Fruit fly (Drosophila melanogaster) whole organism, embryonic: ENCODE results near the gene Usp16-45.

Source experiments
- BEAF-32 ChIP-seq: fragments of 200-800 bp; sonication (Bioruptor generic); optimal IDR thresholded peaks from 3 replicates; lab custom pipeline; 2017; ENCODE audit warnings: missing biosample characterization, missing genetic modification characterization, mild to moderate bottlenecking, moderate library complexity, missing genetic modification reagents
- BtbVII ChIP-seq: fragments of 200-800 bp; sonication (Bioruptor generic); optimal IDR thresholded peaks from 3 replicates; lab custom pipeline; 2017; ENCODE audit warnings: missing biosample characterization, mild to moderate bottlenecking, missing genetic modification characterization
- C15 ChIP-seq: fragments of 200-800 bp; sonication (Bioruptor generic); IDR thresholded peaks from 3 replicates; pipeline ENCODE4 v1.3.6; 2022; ENCODE audit warnings: missing biosample characterization, missing genetic modification characterization
- CG10267 ChIP-seq: fragments of 200-800 bp; sonication (Bioruptor generic); optimal IDR thresholded peaks from 2 replicates; lab custom pipeline; 2018; ENCODE audit warnings: missing biosample characterization, mild to moderate bottlenecking, missing genetic modification characterization, moderate library complexity
- CG11456 ChIP-seq: fragments of 200-800 bp; sonication (Bioruptor generic); IDR thresholded peaks from 3 replicates; pipeline ENCODE4 v1.3.6; 2022; ENCODE audit warnings: missing biosample characterization, missing genetic modification characterization
- CG13123 ChIP-seq: fragments of 200-800 bp; sonication (Bioruptor generic); optimal IDR thresholded peaks from 2 replicates; lab custom pipeline; 2016; ENCODE audit warnings: missing biosample characterization, missing genetic modification characterization
- CG13287 ChIP-seq: fragments of 200-800 bp; sonication (Bioruptor generic); IDR thresholded peaks from 2 replicates; pipeline ENCODE4 v1.3.6; 2022; ENCODE audit warnings: missing biosample characterization, missing genetic modification characterization; ENCODE audit not compliant: partially characterized antibody
- CG13624 ChIP-seq: fragments of 200-800 bp; sonication (Bioruptor generic); optimal IDR thresholded peaks from 2 replicates; lab custom pipeline; 2016; ENCODE audit warnings: missing biosample characterization, missing genetic modification characterization
- CG14050 ChIP-seq: fragments of 200-800 bp; sonication (Bioruptor generic); IDR thresholded peaks from 3 replicates; pipeline ENCODE4 v1.3.6; 2022; ENCODE audit warnings: missing biosample characterization, missing genetic modification characterization
- CG16813 ChIP-seq: fragments of 200-800 bp; sonication (Bioruptor generic); IDR thresholded peaks from 3 replicates; pipeline ENCODE4 v1.3.6; 2022; ENCODE audit warnings: missing biosample characterization, missing genetic modification characterization; ENCODE audit not compliant: partially characterized antibody
- CG16815 ChIP-seq: fragments of 200-800 bp; sonication (Bioruptor generic); optimal IDR thresholded peaks from 3 replicates; lab custom pipeline; 2017; ENCODE audit warnings: missing biosample characterization, mild to moderate bottlenecking, missing genetic modification characterization
- CG17385 ChIP-seq: fragments of 200-800 bp; sonication (Bioruptor generic); optimal IDR thresholded peaks from 3 replicates; lab custom pipeline; 2018; ENCODE audit warnings: missing biosample characterization, mild to moderate bottlenecking, missing genetic modification characterization
- CG1832 ChIP-seq: fragments of 200-800 bp; sonication (Bioruptor generic); optimal IDR thresholded peaks from 2 replicates; lab custom pipeline; 2017; ENCODE audit warnings: missing biosample characterization, mild to moderate bottlenecking, missing genetic modification characterization, inconsistent platforms
- CG18619 ChIP-seq: fragments of 200-800 bp; sonication (Bioruptor generic); optimal IDR thresholded peaks from 3 replicates; lab custom pipeline; 2017; ENCODE audit warnings: missing biosample characterization, mild to moderate bottlenecking, missing genetic modification characterization
- CG30403 ChIP-seq: fragments of 200-800 bp; sonication (Bioruptor generic); optimal IDR thresholded peaks from 3 replicates; lab custom pipeline; 2016; ENCODE audit warnings: missing biosample characterization, missing genetic modification characterization
- CG3065 ChIP-seq: fragments of 200-800 bp; sonication (Bioruptor generic); optimal IDR thresholded peaks from 2 replicates; lab custom pipeline; 2016; ENCODE audit warnings: missing biosample characterization, missing genetic modification characterization
- CG3995 ChIP-seq: fragments of 200-800 bp; sonication (Bioruptor generic); optimal IDR thresholded peaks from 3 replicates; lab custom pipeline; 2016; ENCODE audit warnings: missing biosample characterization, missing genetic modification characterization
- CG4730 ChIP-seq: fragments of 200-800 bp; sonication (Bioruptor generic); IDR thresholded peaks from 2 replicates; pipeline ENCODE4 v1.3.6; 2022; ENCODE audit warnings: missing biosample characterization, missing genetic modification characterization
- CG5180 ChIP-seq: fragments of 200-800 bp; sonication (Bioruptor generic); optimal IDR thresholded peaks from 3 replicates; lab custom pipeline; 2017; ENCODE audit warnings: missing biosample characterization, missing genetic modification characterization, mild to moderate bottlenecking, moderate library complexity, missing genetic modification reagents
- CG7556 ChIP-seq: fragments of 200-800 bp; sonication (Bioruptor generic); optimal IDR thresholded peaks from 2 replicates; lab custom pipeline; 2017; ENCODE audit warnings: missing biosample characterization, mild to moderate bottlenecking, missing genetic modification characterization
- CG8089 ChIP-seq: fragments of 200-800 bp; sonication (Bioruptor generic); optimal IDR thresholded peaks from 3 replicates; lab custom pipeline; 2016; ENCODE audit warnings: missing biosample characterization, missing genetic modification characterization
- CG8924 ChIP-seq: fragments of 200-800 bp; optimal IDR thresholded peaks from 3 replicates; lab custom pipeline; 2019; ENCODE audit warnings: missing biosample characterization, mild to moderate bottlenecking, missing genetic modification characterization, moderate library complexity
- CG9437 ChIP-seq: fragments of 200-800 bp; sonication (Bioruptor generic); optimal IDR thresholded peaks from 2 replicates; lab custom pipeline; 2018; ENCODE audit warnings: missing biosample characterization, mild to moderate bottlenecking, missing genetic modification characterization
- D19B ChIP-seq: fragments of 200-800 bp; sonication (Bioruptor generic); optimal IDR thresholded peaks from 2 replicates; lab custom pipeline; 2017; ENCODE audit warnings: missing biosample characterization, mild to moderate bottlenecking, missing genetic modification characterization
- Dp ChIP-seq: fragments of 200-800 bp; sonication (Bioruptor generic); optimal IDR thresholded peaks from 2 replicates; lab custom pipeline; 2018; ENCODE audit warnings: missing biosample characterization, mild to moderate bottlenecking, missing genetic modification characterization, moderate library complexity
- E2f2 ChIP-seq: fragments of 200-800 bp; sonication (Bioruptor generic); IDR thresholded peaks from 2 replicates; pipeline ENCODE4 v1.3.6; 2022; ENCODE audit warnings: missing biosample characterization, missing genetic modification characterization
- ERR ChIP-seq: fragments of 200-800 bp; sonication (Bioruptor generic); optimal IDR thresholded peaks from 2 replicates; lab custom pipeline; 2016; ENCODE audit warnings: missing biosample characterization, missing genetic modification characterization
- Fer3 ChIP-seq: fragments of 200-800 bp; sonication (Bioruptor generic); optimal IDR thresholded peaks from 2 replicates; lab custom pipeline; 2018; ENCODE audit warnings: missing biosample characterization, mild to moderate bottlenecking, missing genetic modification characterization, moderate library complexity
- HLH4C ChIP-seq: fragments of 200-800 bp; sonication (Bioruptor generic); IDR thresholded peaks from 3 replicates; pipeline ENCODE4 v1.3.6; 2022; ENCODE audit warnings: missing biosample characterization, missing genetic modification characterization; ENCODE audit not compliant: partially characterized antibody
- HLH54F ChIP-seq: fragments of 200-800 bp; sonication (Bioruptor generic); optimal IDR thresholded peaks from 3 replicates; lab custom pipeline; 2016; ENCODE audit warnings: missing biosample characterization, missing genetic modification characterization
- Hey ChIP-seq: fragments of 200-800 bp; sonication (Bioruptor generic); optimal IDR thresholded peaks from 3 replicates; lab custom pipeline; 2018; ENCODE audit warnings: missing biosample characterization, mild to moderate bottlenecking, missing genetic modification characterization
- MBD-R2 ChIP-seq: fragments of 200-800 bp; sonication (Bioruptor generic); IDR thresholded peaks from 2 replicates; pipeline ENCODE4 v1.3.6; 2022; ENCODE audit warnings: missing biosample characterization, missing genetic modification characterization
- Nf-YC ChIP-seq: fragments of 200-800 bp; optimal IDR thresholded peaks from 3 replicates; lab custom pipeline; 2019; ENCODE audit warnings: missing biosample characterization, mild to moderate bottlenecking, missing genetic modification characterization, moderate library complexity
- Sin3A ChIP-seq: fragments of >200 bp; optimal IDR thresholded peaks from 2 replicates; lab custom pipeline; 2018
- Six4 ChIP-seq: fragments of 200-800 bp; sonication (Bioruptor generic); optimal IDR thresholded peaks from 2 replicates; lab custom pipeline; 2016; ENCODE audit warnings: missing biosample characterization, missing genetic modification characterization
- Sry-δ ChIP-seq: fragments of 200-800 bp; sonication (Bioruptor generic); optimal IDR thresholded peaks from 2 replicates; lab custom pipeline; 2016; ENCODE audit warnings: missing biosample characterization, missing genetic modification characterization
- amos ChIP-seq: fragments of 200-800 bp; sonication (Bioruptor generic); IDR thresholded peaks from 2 replicates; pipeline ENCODE4 v1.3.6; 2022; ENCODE audit warnings: missing biosample characterization, missing genetic modification characterization; ENCODE audit not compliant: partially characterized antibody
- chif ChIP-seq, 2 experiments: fragments of 200-800 bp; sonication (Bioruptor generic); optimal IDR thresholded peaks; 3 replicates each; lab custom pipeline; 2016; ENCODE audit warnings: missing biosample characterization in 2 of 2, missing genetic modification characterization in 2 of 2
- ci ChIP-seq: fragments of 200-800 bp; sonication (Bioruptor generic); IDR thresholded peaks from 3 replicates; pipeline ENCODE4 v1.3.6; 2022; ENCODE audit warnings: missing biosample characterization, missing genetic modification characterization
- crc ChIP-seq: fragments of 200-800 bp; sonication (Bioruptor generic); optimal IDR thresholded peaks from 2 replicates; lab custom pipeline; 2016; ENCODE audit warnings: missing biosample characterization, missing genetic modification characterization
- crol ChIP-seq: fragments of 200-800 bp; sonication (Bioruptor generic); IDR thresholded peaks from 2 replicates; pipeline ENCODE4 v1.3.6; 2022; ENCODE audit warnings: missing biosample characterization, missing genetic modification characterization
- cwo ChIP-seq: fragments of 200-800 bp; sonication (Bioruptor generic); optimal IDR thresholded peaks from 3 replicates; lab custom pipeline; 2017; ENCODE audit warnings: missing biosample characterization, missing genetic modification characterization, mild to moderate bottlenecking, moderate library complexity, missing genetic modification reagents
- dm ChIP-seq: fragments of 200-800 bp; sonication (Bioruptor generic); optimal IDR thresholded peaks from 3 replicates; lab custom pipeline; 2016; ENCODE audit warnings: missing biosample characterization, missing genetic modification characterization
- ems ChIP-seq: fragments of 200-800 bp; sonication (Bioruptor generic); optimal IDR thresholded peaks from 3 replicates; lab custom pipeline; 2016; ENCODE audit warnings: missing biosample characterization, missing genetic modification characterization
- gfzf ChIP-seq: fragments of 200-800 bp; sonication (Bioruptor generic); optimal IDR thresholded peaks from 2 replicates; lab custom pipeline; 2016; ENCODE audit warnings: missing biosample characterization, mild to moderate bottlenecking, missing genetic modification characterization, moderate library complexity
- pan ChIP-seq, 4 experiments: fragments of >200 bp in 3 of 4; fragments of 200-800 bp in 1 of 4; sonication (Bioruptor generic) in 1 of 4; optimal IDR thresholded peaks in 3 of 4; IDR thresholded peaks in 1 of 4; 2 replicates each; pipeline versions ENCODE4 v1.3.6 to Lab custom; 2017 to 2022; ENCODE audit warnings: missing biosample characterization in 2 of 4, missing genetic modification characterization in 2 of 4, mixed read lengths in 1 of 4
- ro ChIP-seq: fragments of 200-800 bp; sonication (Bioruptor generic); IDR thresholded peaks from 2 replicates; pipeline ENCODE4 v1.3.6; 2022; ENCODE audit warnings: missing biosample characterization, missing genetic modification characterization
- slbo ChIP-seq: fragments of 200-800 bp; sonication (Bioruptor generic); IDR thresholded peaks from 2 replicates; pipeline ENCODE4 v1.3.6; 2022; ENCODE audit warnings: missing biosample characterization, missing genetic modification characterization
- ttk ChIP-seq: fragments of 200-800 bp; sonication (Bioruptor generic); IDR thresholded peaks from 2 replicates; pipeline ENCODE4 v2.1.2; 2022; ENCODE audit warnings: missing biosample characterization, missing genetic modification characterization

The Usp16-45 gene

DNA sequence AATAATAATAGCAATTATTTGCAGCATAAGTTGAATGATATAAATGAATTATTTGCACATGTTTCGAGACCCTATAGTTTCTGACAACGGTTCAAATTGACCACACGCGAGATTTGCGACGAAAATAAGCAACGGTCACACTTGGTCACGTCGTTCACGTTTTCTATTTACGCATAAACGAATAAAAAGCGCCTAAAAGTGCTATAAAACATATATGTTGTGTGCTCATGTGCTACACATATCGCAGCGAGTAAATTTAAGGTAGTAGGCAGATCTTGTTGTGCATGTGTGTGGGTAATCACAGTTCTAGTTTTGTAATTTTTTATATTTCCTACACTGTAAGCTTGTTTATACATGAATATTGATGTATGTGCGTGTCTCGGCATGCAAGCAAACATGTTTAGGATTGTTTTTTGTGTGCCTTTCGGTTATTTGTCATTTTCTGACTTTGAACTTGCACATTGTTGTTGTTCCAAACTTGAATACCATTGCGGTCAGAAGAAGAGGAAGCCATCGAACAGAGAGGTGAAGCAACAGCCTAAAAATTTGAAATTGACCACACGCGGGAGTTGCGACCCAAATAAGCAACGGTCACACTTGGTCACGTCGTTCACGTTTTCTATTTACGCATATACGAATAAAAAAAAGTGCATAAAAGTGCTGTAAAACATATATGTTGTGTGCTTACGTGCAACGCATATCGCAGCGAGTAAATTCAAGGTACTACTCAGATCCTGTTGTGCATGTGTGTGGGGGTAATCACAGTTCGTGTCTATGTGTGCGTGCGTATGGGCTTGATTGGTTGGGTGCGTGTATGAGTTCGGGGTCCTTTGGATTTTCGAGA is at the start of gene Usp16-45:
Gene Usp16-45 (plus strand): TSS at position 127 of the 844 bp plus-strand sequence.
- no peak for TF ChIP-seq crol (GFP tag; lab: Robert Waterston, UW)
- no peak for TF ChIP-seq C15
- TF ChIP-seq pan (optimal IDR thresholded peaks at IDR 0.05; lab: Kevin White, UChicago), result no peak
- TF ChIP-seq pan (GFP tag; optimal IDR thresholded peaks at IDR 0.05 in 1 of 2, IDR thresholded peaks at IDR 0.05 in 1 of 2), result no peak
- TF ChIP-seq gfzf (GFP tag; lab: Kevin White, UChicago), result peak; percentile 66
- TF ChIP-seq Nf-YC (tag; lab: Kevin White, UChicago), result peak; percentile 40
- TF ChIP-seq CG16813, result peak; percentile 41; the same call in 1 of the 3 replicates
- no peak for TF ChIP-seq Fer3 (tag; lab: Kevin White, UChicago)
- TF ChIP-seq E2f2, result peak; percentile 71
- no peak for TF ChIP-seq Six4 (GFP tag; lab: Kevin White, UChicago)
- peak; percentile 75 for TF ChIP-seq CG3995 (GFP tag; lab: Kevin White, UChicago)
- TF ChIP-seq CG7556 (GFP tag; lab: Kevin White, UChicago), result no peak
- TF ChIP-seq HLH54F, result no peak
- TF ChIP-seq Sin3A (lab: Kevin White, UChicago), result peak; percentile 13
- peak; percentile 71 for TF ChIP-seq Dp (GFP tag; lab: Kevin White, UChicago)
- no peak for TF ChIP-seq Hey
- peak; percentile 47 for TF ChIP-seq CG17385 (GFP tag; lab: Kevin White, UChicago)
- no peak for TF ChIP-seq CG14050 (GFP tag; lab: Robert Waterston, UW)
- TF ChIP-seq crc (GFP tag; lab: Kevin White, UChicago), result no peak
- TF ChIP-seq dm (GFP tag; lab: Kevin White, UChicago), result peak; percentile 6
- no peak for TF ChIP-seq CG13123 (GFP tag; lab: Kevin White, UChicago)
- TF ChIP-seq ems (GFP tag; lab: Kevin White, UChicago), result no peak
- no peak for TF ChIP-seq CG1832 (GFP tag; lab: Kevin White, UChicago)
- no peak for TF ChIP-seq CG8089 (GFP tag; lab: Kevin White, UChicago)
- TF ChIP-seq MBD-R2 (GFP tag; lab: Robert Waterston, UW), result 0 out of 2 replicates have a peak, but pooled peaks have one; percentile 14
- peak; percentile 32; the same call in 1 of the 2 replicates for TF ChIP-seq CG13287 (GFP tag; lab: Robert Waterston, UW)
- peak; percentile 63 for TF ChIP-seq BEAF-32 (GFP tag; lab: Kevin White, UChicago)
- no peak for TF ChIP-seq D19B (GFP tag; lab: Kevin White, UChicago)
- TF ChIP-seq ttk, result no peak
- TF ChIP-seq CG30403, result no peak
- peak; percentile 68 for TF ChIP-seq CG5180 (GFP tag; lab: Kevin White, UChicago)
- no peak for TF ChIP-seq chif (GFP tag; optimal IDR thresholded peaks at IDR 0.05; lab: Kevin White, UChicago)
- TF ChIP-seq CG8924 (tag; lab: Kevin White, UChicago), result no peak
- TF ChIP-seq CG3065 (GFP tag; lab: Kevin White, UChicago), result no peak
- peak; percentile 48 for TF ChIP-seq CG9437 (GFP tag; lab: Kevin White, UChicago)
- TF ChIP-seq Sry-δ (GFP tag; lab: Kevin White, UChicago), result peak; percentile 30
- no peak for TF ChIP-seq ERR (GFP tag; lab: Kevin White, UChicago)
- TF ChIP-seq cwo (GFP tag; lab: Kevin White, UChicago), result peak; percentile 17
- no peak for TF ChIP-seq CG18619
- no peak for TF ChIP-seq CG10267 (tag; lab: Kevin White, UChicago)
- no peak for TF ChIP-seq ro (GFP tag; lab: Robert Waterston, UW)
- peak; percentile 47 for TF ChIP-seq amos (GFP tag; lab: Robert Waterston, UW)
- peak; percentile 5 for TF ChIP-seq CG13624 (GFP tag; lab: Kevin White, UChicago)
- no peak for TF ChIP-seq ci (GFP tag; lab: Robert Waterston, UW)
- no peak for TF ChIP-seq CG11456
- TF ChIP-seq BtbVII (GFP tag; lab: Kevin White, UChicago), result no peak
- no peak for TF ChIP-seq CG16815 (GFP tag; lab: Kevin White, UChicago)
- TF ChIP-seq CG4730 (GFP tag; lab: Robert Waterston, UW), result no peak
- TF ChIP-seq slbo (GFP tag; lab: Robert Waterston, UW), result peak; percentile 5; the same call in 1 of the 2 replicates
- no peak for TF ChIP-seq HLH4C (GFP tag; lab: Robert Waterston, UW)
